Fruit fly (Drosophila melanogaster) whole organism: ENCODE results near the gene CG14657.

ENCODE experiments used
- CG8478 ChIP-seq: fragments of >200 bp; optimal IDR thresholded peaks from 2 replicates; lab custom pipeline; 2018; ENCODE audit warnings: inconsistent platforms
- psq ChIP-seq: fragments of >200 bp; optimal IDR thresholded peaks from 2 replicates; lab custom pipeline; 2017

DNA sequence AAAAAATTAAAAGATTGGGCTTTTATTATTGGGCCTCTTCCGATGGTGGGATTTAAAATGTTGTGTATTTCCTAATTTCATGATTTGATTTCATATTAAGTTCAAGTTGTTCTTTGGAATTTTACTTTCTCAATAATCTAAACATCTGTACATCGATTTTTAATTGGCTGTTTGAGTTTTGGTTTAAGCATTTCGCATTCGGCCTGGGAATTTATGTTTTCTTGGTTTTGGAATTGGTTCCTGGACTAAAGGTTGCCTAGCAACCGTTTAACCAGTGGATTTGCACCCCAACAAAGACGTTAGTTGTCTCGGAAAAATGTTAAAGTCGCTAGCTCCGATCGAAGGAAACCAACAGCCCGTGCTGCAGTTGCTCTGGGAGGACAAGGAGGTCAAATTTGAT lies 5.2 kb downstream of the CG14657 start, which contains the start of gene BBS5:
- no peak for TF ChIP-seq psq
- TF ChIP-seq CG8478, result no peak
